Worm (Caenorhabditis elegans) whole organism, early embryonic: Measurements from ENCODE around the gene C30F2.4.

Experiments used
- B0310.2 ChIP-seq: sonication (generic microtip); optimal IDR thresholded peaks from 2 replicates; lab custom pipeline; 2016; ENCODE audit warnings: mild to moderate bottlenecking, missing genetic modification characterization, missing compliant biosample characterization
- aly-1 ChIP-seq: sonication (generic microtip); optimal IDR thresholded peaks from 2 replicates; lab custom pipeline; 2016; ENCODE audit warnings: missing genetic modification characterization, missing compliant biosample characterization
- ama-1 ChIP-seq: fragments of 150-350 bp; optimal IDR thresholded peaks from 2 replicates; lab custom pipeline; 2014
- ceh-13 ChIP-seq: fragments of 200-800 bp; sonication (Bioruptor generic); optimal IDR thresholded peaks from 2 replicates; lab custom pipeline; 2018; ENCODE audit warnings: mild to moderate bottlenecking, missing genetic modification characterization, missing compliant biosample characterization
- ceh-36 ChIP-seq: sonication (generic microtip); optimal IDR thresholded peaks from 2 replicates; lab custom pipeline; 2016; ENCODE audit warnings: missing genetic modification characterization, inconsistent platforms, missing compliant biosample characterization
- ets-7 ChIP-seq: sonication (generic microtip); optimal IDR thresholded peaks from 2 replicates; lab custom pipeline; 2016; ENCODE audit warnings: missing genotype, missing genetic modification characterization, missing compliant biosample characterization
- flt-1 ChIP-seq: fragments of 200-800 bp; sonication (Bioruptor generic); IDR thresholded peaks from 2 replicates; pipeline ENCODE4 v1.3.6; 2022; ENCODE audit warnings: missing genetic modification characterization, missing compliant biosample characterization
- hmbx-1 ChIP-seq: sonication (generic microtip); optimal IDR thresholded peaks from 2 replicates; lab custom pipeline; 2016; ENCODE audit warnings: mild to moderate bottlenecking, missing genetic modification characterization, missing compliant biosample characterization
- hmg-4 ChIP-seq: fragments of 200-800 bp; sonication (Bioruptor generic); optimal IDR thresholded peaks from 2 replicates; lab custom pipeline; 2018; ENCODE audit warnings: mild to moderate bottlenecking, missing genetic modification characterization, missing compliant biosample characterization
- hnd-1 ChIP-seq: sonication (generic microtip); optimal IDR thresholded peaks from 2 replicates; lab custom pipeline; 2016; ENCODE audit warnings: missing genetic modification characterization, missing compliant biosample characterization
- sea-1 ChIP-seq: fragments of 200-800 bp; sonication (Bioruptor generic); conservative IDR thresholded peaks from 2 replicates; pipeline ENCODE4 v1.3.6; 2022; ENCODE audit warnings: missing genetic modification characterization, missing compliant biosample characterization
- tbx-11 ChIP-seq: fragments of 200-800 bp; sonication (Bioruptor generic); IDR thresholded peaks from 2 replicates; pipeline ENCODE4 v1.3.6; 2022; ENCODE audit warnings: missing genetic modification characterization, missing compliant biosample characterization
- tbx-37 ChIP-seq: fragments of 200-800 bp; sonication (Bioruptor generic); conservative IDR thresholded peaks from 2 replicates; pipeline ENCODE4 v1.3.6; 2022; ENCODE audit warnings: missing genetic modification reagents, missing genetic modification characterization, missing compliant biosample characterization

- no peak for TF ChIP-seq B0310.2 (tag; lab: Kevin White, UChicago)
- TF ChIP-seq tbx-11, result no peak
- TF ChIP-seq ama-1 (lab: Kevin White, UChicago), result no peak
- TF ChIP-seq hmg-4 (GFP tag; lab: Kevin White, UChicago), result no peak
- TF ChIP-seq hnd-1, result no peak
- TF ChIP-seq ets-7 (tag; lab: Kevin White, UChicago), result no peak
- no peak for TF ChIP-seq aly-1 (tag; lab: Kevin White, UChicago)
- TF ChIP-seq ceh-36, result no peak
- no peak for TF ChIP-seq hmbx-1 (tag; lab: Kevin White, UChicago)
- no peak for TF ChIP-seq ceh-13
- no peak for TF ChIP-seq tbx-37 (GFP tag; lab: Robert Waterston, UW)
- TF ChIP-seq flt-1, result no peak
- TF ChIP-seq sea-1 (GFP tag; lab: Robert Waterston, UW), result no peak
Observed at ce11 chrX:16039173-16039572, 37.2 kb downstream of the C30F2.4 start.
